Fruit fly (Drosophila melanogaster): ENCODE measurements around the gene CG9519.
A peak's percentile ranks its signal among the peaks of the same experiment; 100 is the strongest.

Gene CG9519

dm6 chrX:14810433-14810832 lies 45.7 kb downstream of the CG9519 start (continued):
- TF ChIP-seq CG11085 (GFP tag; IDR thresholded peaks at IDR 0.05) = no peak
- no peak for TF ChIP-seq CG17912 (GFP tag; optimal IDR thresholded peaks at IDR 0.05)
- peak; percentile 83 for TF ChIP-seq D19B (GFP tag; optimal IDR thresholded peaks at IDR 0.05)
- peak; percentile 7 for TF ChIP-seq CG7839 (tag; optimal IDR thresholded peaks at IDR 0.05)
- no peak for TF ChIP-seq repo (GFP tag; optimal IDR thresholded peaks at IDR 0.05)
- TF ChIP-seq row (GFP tag; IDR thresholded peaks at IDR 0.05) = peak; percentile 52; the same call in 2 of the 3 replicates
- no peak for TF ChIP-seq gcm (GFP tag; optimal IDR thresholded peaks at IDR 0.05)
- no peak for TF ChIP-seq her (GFP tag; optimal IDR thresholded peaks at IDR 0.05)
- no peak for TF ChIP-seq sr (GFP tag; IDR thresholded peaks at IDR 0.05)
- TF ChIP-seq Sox102F (GFP tag; optimal IDR thresholded peaks at IDR 0.05) = peak; percentile 9
- TF ChIP-seq sens (GFP tag) = no peak
- TF ChIP-seq sd (tag; optimal IDR thresholded peaks at IDR 0.05) = no peak
- TF ChIP-seq CG6254 (GFP tag; optimal IDR thresholded peaks at IDR 0.05) = no peak
- TF ChIP-seq pfk (GFP tag; optimal IDR thresholded peaks at IDR 0.05) = no peak
- TF ChIP-seq CG8290 (GFP tag; optimal IDR thresholded peaks at IDR 0.05) = no peak
- no peak for TF ChIP-seq CG8290 (tag; optimal IDR thresholded peaks at IDR 0.05)
- TF ChIP-seq ap (GFP tag; IDR thresholded peaks at IDR 0.05) = no peak
- no peak for TF ChIP-seq Hr39 (optimal IDR thresholded peaks at IDR 0.05)
- TF ChIP-seq Jarid2 (GFP tag; optimal IDR thresholded peaks at IDR 0.05) = no peak
- no peak for TF ChIP-seq dimm (GFP tag; IDR thresholded peaks at IDR 0.05)
- TF ChIP-seq bowl (GFP tag; IDR thresholded peaks at IDR 0.05) = no peak
- TF ChIP-seq dan (GFP tag; IDR thresholded peaks at IDR 0.05) = no peak
- no peak for TF ChIP-seq gsb-n (tag; optimal IDR thresholded peaks at IDR 0.05)
- no peak for TF ChIP-seq sc (optimal IDR thresholded peaks at IDR 0.05)
- TF ChIP-seq sc (GFP tag; optimal IDR thresholded peaks at IDR 0.05) = no peak
- no peak for TF ChIP-seq crol (GFP tag; IDR thresholded peaks at IDR 0.05)
- TF ChIP-seq tll (GFP tag; optimal IDR thresholded peaks at IDR 0.05) = no peak
- no peak for TF ChIP-seq CG4328 (GFP tag; optimal IDR thresholded peaks at IDR 0.05)
- no peak for TF ChIP-seq PHDP (tag; optimal IDR thresholded peaks at IDR 0.05)
- no peak for TF ChIP-seq CoRest (tag; optimal IDR thresholded peaks at IDR 0.05)
- no peak for TF ChIP-seq cwo (GFP tag; optimal IDR thresholded peaks at IDR 0.05)
- no peak for TF ChIP-seq Hand (GFP tag; optimal IDR thresholded peaks at IDR 0.05)
- no peak for TF ChIP-seq Meics (GFP tag; optimal IDR thresholded peaks at IDR 0.05)
- TF ChIP-seq nmo (GFP tag; optimal IDR thresholded peaks at IDR 0.05) = peak; percentile 33
- no peak for TF ChIP-seq fu2 (GFP tag; optimal IDR thresholded peaks at IDR 0.05)
- no peak for TF ChIP-seq CG33557 (GFP tag; optimal IDR thresholded peaks at IDR 0.05)
- no peak for TF ChIP-seq CG13894 (tag; optimal IDR thresholded peaks at IDR 0.05)
- peak; percentile 8 for TF ChIP-seq phol (tag; optimal IDR thresholded peaks at IDR 0.05)
- TF ChIP-seq Bgb (GFP tag; IDR thresholded peaks at IDR 0.05; ENCODE audit: partially characterized antibody) = no peak
- TF ChIP-seq Awh (GFP tag; IDR thresholded peaks at IDR 0.05) = no peak
- TF ChIP-seq Rx (GFP tag; IDR thresholded peaks at IDR 0.05) = no peak
- TF ChIP-seq Camta (GFP tag; optimal IDR thresholded peaks at IDR 0.05) = no peak
- TF ChIP-seq CG15269 (tag; optimal IDR thresholded peaks at IDR 0.05) = no peak
- TF ChIP-seq CG7372 (GFP tag; IDR thresholded peaks at IDR 0.05) = no peak
- peak; percentile 1 for TF ChIP-seq CG2678 (tag; optimal IDR thresholded peaks at IDR 0.05)
- TF ChIP-seq CG10321 (GFP tag; IDR thresholded peaks at IDR 0.05) = no peak
- TF ChIP-seq CG9727 (GFP tag; optimal IDR thresholded peaks at IDR 0.05) = no peak
- no peak for TF ChIP-seq Gsc (GFP tag; IDR thresholded peaks at IDR 0.05)
- TF ChIP-seq unpg (GFP tag; optimal IDR thresholded peaks at IDR 0.05) = no peak
- no peak for TF ChIP-seq pros (GFP tag; optimal IDR thresholded peaks at IDR 0.05)
- no peak for TF ChIP-seq Chrac-16 (GFP tag; optimal IDR thresholded peaks at IDR 0.05)
- TF ChIP-seq Stat92E (GFP tag; optimal IDR thresholded peaks at IDR 0.05) = no peak

Data from whole organism, embryonic.